Worm (Caenorhabditis elegans): ENCODE measurements around the gene ztf-20.
A peak's percentile ranks its signal among the peaks of the same experiment; 100 is the strongest.

The ztf-20 gene

ce11 chrV:18909682-18910081, 50.3 kb downstream of the ztf-20 start:
- TF ChIP-seq klf-2 (GFP tag; conservative IDR thresholded peaks at IDR 0.05) (no peak), ztf-29 (GFP tag; IDR thresholded peaks at IDR 0.05) (peak; percentile 33; the same call in 1 of the 2 replicates)
